Worm (Caenorhabditis elegans): Measurements from ENCODE around the gene C17B7.5.

- TF ChIP-seq dpl-1 (GFP tag; optimal IDR thresholded peaks at IDR 0.05) (no peak), snpc-4 (GFP tag; optimal IDR thresholded peaks at IDR 0.05) (no peak), snpc-4 (tag; optimal IDR thresholded peaks at IDR 0.05) (no peak), B0019.2 (GFP tag; conservative IDR thresholded peaks at IDR 0.05) (no peak), unc-62 (GFP tag; optimal IDR thresholded peaks at IDR 0.05) (no peak), rpc-1 (optimal IDR thresholded peaks at IDR 0.05) (no peak), rpc-1 (tag; optimal IDR thresholded peaks at IDR 0.05) (no peak), snpc-1.3 (tag; optimal IDR thresholded peaks at IDR 0.05; ENCODE audit: insufficient read depth) (no peak), ama-1 (optimal IDR thresholded peaks at IDR 0.05) (no peak), ama-1 (GFP tag; optimal IDR thresholded peaks at IDR 0.05) (no peak), ets-4 (GFP tag; optimal IDR thresholded peaks at IDR 0.05) (no peak), let-607 (tag; optimal IDR thresholded peaks at IDR 0.05) (no peak), sptf-2 (GFP tag; optimal IDR thresholded peaks at IDR 0.05) (no peak), pha-4 (tag; optimal IDR thresholded peaks at IDR 0.05) (no peak)
Measured at ce11 chrV:3288134-3288533, 45.3 kb upstream of the C17B7.5 start.

Measured in whole organism, young adult.